Worm (Caenorhabditis elegans) whole organism, L1 larva: ENCODE results near the gene F26F2.3.

Source experiments
- C04F5.9 ChIP-seq: sonication (generic microtip); optimal IDR thresholded peaks from 2 replicates; lab custom pipeline; 2016; ENCODE audit warnings: missing genetic modification characterization, missing compliant biosample characterization
- Y116A8C.19 ChIP-seq: sonication (generic microtip); optimal IDR thresholded peaks from 2 replicates; lab custom pipeline; 2016; ENCODE audit warnings: missing compliant biosample characterization, missing genetic modification characterization, borderline replicate concordance
- aha-1 ChIP-seq: fragments of 150-350 bp; optimal IDR thresholded peaks from 2 replicates; lab custom pipeline; 2014; ENCODE audit warnings: missing biosample characterization, missing genetic modification characterization
- alr-1 ChIP-seq: fragments of 200-800 bp; sonication (Bioruptor generic); optimal IDR thresholded peaks from 2 replicates; lab custom pipeline; 2018; ENCODE audit warnings: borderline replicate concordance, mild to moderate bottlenecking, missing genetic modification characterization, missing compliant biosample characterization
- ama-1 ChIP-seq: fragments of 150-350 bp; optimal IDR thresholded peaks from 2 replicates; lab custom pipeline; 2014
- blmp-1 ChIP-seq: fragments of 150-350 bp; optimal IDR thresholded peaks from 2 replicates; lab custom pipeline; 2014; ENCODE audit warnings: missing biosample characterization, missing genetic modification characterization
- ceh-8 ChIP-seq: fragments of 200-800 bp; sonication (Bioruptor generic); optimal IDR thresholded peaks from 2 replicates; lab custom pipeline; 2018; ENCODE audit warnings: mild to moderate bottlenecking, missing genetic modification characterization, moderate library complexity, missing compliant biosample characterization
- ceh-82 ChIP-seq, 3 experiments: fragments of 150-350 bp in 1 of 3; sonication (generic microtip) in 2 of 3; optimal IDR thresholded peaks; 2 replicates each; lab custom pipeline; 2014 to 2017; ENCODE audit warnings: missing biosample characterization in 3 of 3, missing genetic modification characterization in 3 of 3
- ceh-90 ChIP-seq: sonication (generic microtip); optimal IDR thresholded peaks from 2 replicates; lab custom pipeline; 2016; ENCODE audit warnings: missing genetic modification characterization, missing compliant biosample characterization
- ces-1 ChIP-seq: fragments of 150-350 bp; optimal IDR thresholded peaks from 2 replicates; lab custom pipeline; 2014; ENCODE audit warnings: missing biosample characterization, missing genetic modification reagents, missing genetic modification characterization
- dpl-1 ChIP-seq, 3 experiments: fragments of 150-350 bp in 2 of 3; sonication (generic microtip) in 1 of 3; optimal IDR thresholded peaks; 2 replicates each; lab custom pipeline; 2014 to 2017; ENCODE audit warnings: missing biosample characterization in 3 of 3, missing genetic modification characterization in 3 of 3, missing genetic modification reagents in 3 of 3
- efl-1 ChIP-seq, 4 experiments: fragments of 150-350 bp; optimal IDR thresholded peaks in 3 of 4; peaks in 1 of 4; 1 replicate in 1 of 4; 2 replicates in 3 of 4; lab custom pipeline; 2014; ENCODE audit warnings: missing biosample characterization in 2 of 4, missing genetic modification characterization in 2 of 4, missing genetic modification reagents in 2 of 4
- efl-3 ChIP-seq: fragments of 200-800 bp; sonication (Bioruptor generic); optimal IDR thresholded peaks from 2 replicates; lab custom pipeline; 2018; ENCODE audit warnings: mild to moderate bottlenecking, missing genetic modification characterization, missing compliant biosample characterization
- egl-13 ChIP-seq: sonication (generic microtip); optimal IDR thresholded peaks from 2 replicates; lab custom pipeline; 2016; ENCODE audit warnings: missing genotype, missing genetic modification reagents, missing genetic modification characterization, missing compliant biosample characterization
- elt-2 ChIP-seq: sonication (generic microtip); optimal IDR thresholded peaks from 2 replicates; lab custom pipeline; 2016; ENCODE audit warnings: missing genetic modification characterization, mild to moderate bottlenecking, inconsistent platforms, missing compliant biosample characterization, missing genetic modification reagents
- elt-3 ChIP-seq, 6 experiments: fragments of 150-350 bp in 1 of 6; sonication (generic microtip); optimal IDR thresholded peaks; 2 replicates each; lab custom pipeline; 2017 to 2018; ENCODE audit warnings: missing biosample characterization in 6 of 6, missing genetic modification characterization in 6 of 6, inconsistent platforms in 1 of 6
- fkh-4 ChIP-seq: sonication (generic microtip); optimal IDR thresholded peaks from 2 replicates; lab custom pipeline; 2016; ENCODE audit warnings: missing compliant biosample characterization, missing genetic modification characterization, borderline replicate concordance
- fkh-8 ChIP-seq: sonication (generic microtip); optimal IDR thresholded peaks from 2 replicates; lab custom pipeline; 2016; ENCODE audit warnings: mild to moderate bottlenecking, missing genetic modification characterization, missing compliant biosample characterization
- hlh-17 ChIP-seq: fragments of 200-800 bp; sonication (Bioruptor generic); optimal IDR thresholded peaks from 2 replicates; lab custom pipeline; 2018; ENCODE audit warnings: missing genetic modification characterization, mild to moderate bottlenecking, missing compliant biosample characterization, moderate library complexity, borderline replicate concordance
- hpl-2 ChIP-seq: fragments of 150-350 bp; optimal IDR thresholded peaks from 2 replicates; lab custom pipeline; 2014; ENCODE audit warnings: missing biosample characterization, missing genetic modification reagents, missing genetic modification characterization
- irx-1 ChIP-seq: sonication (generic microtip); optimal IDR thresholded peaks from 2 replicates; lab custom pipeline; 2016; ENCODE audit warnings: missing genetic modification characterization, missing compliant biosample characterization
- isw-1 ChIP-seq: fragments of 200-800 bp; sonication (Bioruptor generic); IDR thresholded peaks from 2 replicates; pipeline ENCODE4 v1.3.6; 2022; ENCODE audit warnings: missing genetic modification characterization, missing compliant biosample characterization
- lin-13 ChIP-seq: fragments of 150-350 bp; optimal IDR thresholded peaks from 2 replicates; lab custom pipeline; 2014; ENCODE audit warnings: missing biosample characterization, missing genetic modification reagents, missing genetic modification characterization
- lin-15B ChIP-seq: fragments of 150-350 bp; sonication (generic microtip); optimal IDR thresholded peaks from 3 replicates; lab custom pipeline; 2014; ENCODE audit warnings: missing biosample characterization, missing genetic modification characterization
- lin-35 ChIP-seq, 2 experiments: fragments of 150-350 bp; optimal IDR thresholded peaks; 2 replicates each; lab custom pipeline; 2014; ENCODE audit warnings: missing biosample characterization in 2 of 2, missing genetic modification characterization in 2 of 2, missing genetic modification reagents in 2 of 2
- lsy-2 ChIP-seq, 2 experiments: fragments of 150-350 bp; optimal IDR thresholded peaks; 2 replicates each; lab custom pipeline; 2014; ENCODE audit warnings: missing biosample characterization in 2 of 2, missing genetic modification characterization in 2 of 2
- mab-9 ChIP-seq: fragments of 200-800 bp; sonication (Bioruptor generic); IDR thresholded peaks from 2 replicates; pipeline ENCODE4 v1.3.6; 2022; ENCODE audit warnings: missing genetic modification reagents, missing genetic modification characterization, missing compliant biosample characterization
- mep-1 ChIP-seq: fragments of 150-350 bp; optimal IDR thresholded peaks from 2 replicates; lab custom pipeline; 2014; ENCODE audit warnings: missing biosample characterization, missing genetic modification characterization
- nhr-11 ChIP-seq: fragments of 150-350 bp; optimal IDR thresholded peaks from 2 replicates; lab custom pipeline; 2014; ENCODE audit warnings: missing biosample characterization, missing genetic modification characterization
- nhr-12 ChIP-seq: sonication (generic microtip); optimal IDR thresholded peaks from 2 replicates; lab custom pipeline; 2017; ENCODE audit warnings: missing biosample characterization, missing genetic modification characterization
- nhr-19 ChIP-seq: fragments of 200-800 bp; sonication (Bioruptor generic); conservative IDR thresholded peaks from 2 replicates; pipeline ENCODE4 v1.3.6; 2022; ENCODE audit warnings: missing genetic modification characterization, missing compliant biosample characterization
- nhr-237 ChIP-seq: fragments of 150-350 bp; optimal IDR thresholded peaks from 2 replicates; lab custom pipeline; 2014; ENCODE audit warnings: missing biosample characterization, missing genetic modification characterization
- nhr-28 ChIP-seq: fragments of 150-350 bp; optimal IDR thresholded peaks from 2 replicates; lab custom pipeline; 2014; ENCODE audit warnings: missing biosample characterization, missing genetic modification characterization
- nhr-47 ChIP-seq: sonication (generic microtip); optimal IDR thresholded peaks from 2 replicates; lab custom pipeline; 2016; ENCODE audit warnings: mild to moderate bottlenecking, missing genetic modification characterization, moderate library complexity, missing compliant biosample characterization
- nhr-77 ChIP-seq: fragments of 150-350 bp; optimal IDR thresholded peaks from 2 replicates; lab custom pipeline; 2014; ENCODE audit warnings: missing biosample characterization, missing genetic modification characterization
- nhr-90 ChIP-seq: sonication (generic microtip); optimal IDR thresholded peaks from 2 replicates; lab custom pipeline; 2016; ENCODE audit warnings: mild to moderate bottlenecking, missing genetic modification characterization, missing compliant biosample characterization; ENCODE audit not compliant: poor library complexity
- pqm-1 ChIP-seq: sonication (generic microtip); optimal IDR thresholded peaks from 3 replicates; lab custom pipeline; 2017; ENCODE audit warnings: missing biosample characterization, missing genetic modification characterization
- snu-23 ChIP-seq: sonication (generic microtip); optimal IDR thresholded peaks from 2 replicates; lab custom pipeline; 2016; ENCODE audit warnings: missing genetic modification characterization, missing compliant biosample characterization
- sox-4 ChIP-seq: sonication (generic microtip); optimal IDR thresholded peaks from 2 replicates; lab custom pipeline; 2016; ENCODE audit warnings: missing genetic modification characterization, missing compliant biosample characterization
- swsn-7 ChIP-seq: sonication (generic microtip); optimal IDR thresholded peaks from 2 replicates; lab custom pipeline; 2016; ENCODE audit warnings: missing genetic modification characterization, missing compliant biosample characterization
- tbx-2 ChIP-seq: sonication (generic microtip); optimal IDR thresholded peaks from 2 replicates; lab custom pipeline; 2016; ENCODE audit warnings: missing genetic modification characterization, missing compliant biosample characterization
- unc-130 ChIP-seq: fragments of 150-350 bp; optimal IDR thresholded peaks from 2 replicates; lab custom pipeline; 2017; ENCODE audit warnings: missing biosample characterization, missing genetic modification characterization, inconsistent platforms
- unc-86 ChIP-seq: sonication (generic microtip); optimal IDR thresholded peaks from 2 replicates; lab custom pipeline; 2016; ENCODE audit warnings: missing genetic modification characterization, missing compliant biosample characterization
- zip-4 ChIP-seq: fragments of 200-800 bp; sonication (Bioruptor generic); optimal IDR thresholded peaks from 2 replicates; lab custom pipeline; 2018; ENCODE audit warnings: mild to moderate bottlenecking, missing genetic modification characterization, moderate library complexity, missing compliant biosample characterization

The F26F2.3 gene

DNA sequence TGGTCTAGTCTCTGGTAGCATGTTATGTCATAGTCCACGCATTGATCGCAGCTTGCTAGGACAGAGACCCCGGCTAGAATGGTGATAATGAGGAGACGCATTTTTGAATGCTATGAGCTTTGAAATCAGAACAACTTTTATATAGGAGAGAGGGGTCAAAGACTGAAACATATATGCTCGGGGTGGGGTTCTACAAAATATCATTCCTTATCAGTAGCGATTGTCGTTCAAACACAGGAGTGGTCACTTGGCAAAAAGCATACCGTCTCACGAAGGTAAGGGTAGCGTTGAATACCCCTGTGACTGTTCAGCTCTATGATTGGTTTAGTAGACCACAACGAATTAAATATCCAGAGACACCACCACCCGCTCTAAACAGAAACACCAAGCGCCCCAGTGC lies 30.7 kb upstream of the F26F2.3 start, which contains the start of gene F46B3.1:
TSS of gene F46B3.1 (minus strand) at position 101 of the 400 bp plus-strand sequence.
- TF ChIP-seq nhr-90 (tag; lab: Kevin White, UChicago): no peak
- no peak for TF ChIP-seq fkh-4 (tag; lab: Kevin White, UChicago)
- TF ChIP-seq irx-1 (tag; lab: Kevin White, UChicago): no peak
- TF ChIP-seq mab-9 (GFP tag; lab: Robert Waterston, UW): no peak
- TF ChIP-seq swsn-7: no peak
- TF ChIP-seq snu-23: no peak
- no peak for TF ChIP-seq alr-1 (tag; lab: Kevin White, UChicago)
- no peak for TF ChIP-seq efl-1 (optimal IDR thresholded peaks at IDR 0.05; lab: Kevin White, UChicago)
- no peak for TF ChIP-seq efl-1 (GFP tag; optimal IDR thresholded peaks at IDR 0.05 in 1 of 2; lab: Kevin White, UChicago)
- TF ChIP-seq unc-130 (tag; lab: Kevin White, UChicago): no peak
- no peak for TF ChIP-seq fkh-8
- TF ChIP-seq ces-1 (GFP tag; lab: Kevin White, UChicago): no peak
- TF ChIP-seq egl-13 (tag; lab: Kevin White, UChicago): no peak
- TF ChIP-seq unc-86 (tag; lab: Kevin White, UChicago): no peak

DNA sequence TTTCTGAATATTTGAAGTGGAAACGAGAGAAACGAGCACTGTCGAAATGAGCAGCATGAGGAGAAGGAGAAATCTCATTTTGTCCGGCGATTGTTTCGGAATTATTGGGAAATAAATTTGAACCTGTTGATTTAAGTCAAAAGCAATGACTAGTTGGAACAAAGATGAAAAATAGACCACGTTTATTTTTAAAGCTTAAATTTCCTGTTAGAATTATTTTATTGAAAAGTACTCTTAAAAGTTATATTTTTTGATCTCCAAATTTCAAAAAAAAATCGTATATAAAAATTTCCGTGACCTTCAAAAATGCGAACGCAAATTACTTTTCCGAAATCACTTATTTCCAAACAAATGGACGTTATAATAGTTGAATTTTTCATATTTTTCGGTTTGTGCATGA lies 29.3 kb upstream of the F26F2.3 start, which contains the start of gene F26F2.11:
TSS of gene F26F2.11 (minus strand) at position 101 of the 400 bp plus-strand sequence.
- TF ChIP-seq nhr-19 (GFP tag; lab: Robert Waterston, UW) (no peak), nhr-237 (tag; lab: Kevin White, UChicago) (no peak), hpl-2 (GFP tag; lab: Kevin White, UChicago) (no peak), lin-15B (no peak), elt-3 (tag; optimal IDR thresholded peaks at IDR 0.05; lab: Kevin White, UChicago) (no peak), nhr-11 (tag; lab: Kevin White, UChicago) (no peak), dpl-1 (GFP tag; optimal IDR thresholded peaks at IDR 0.05; lab: Kevin White, UChicago) (no peak), alr-1 (tag; lab: Kevin White, UChicago) (no peak), lin-35 (GFP tag; optimal IDR thresholded peaks at IDR 0.05; lab: Kevin White, UChicago) (no peak), hlh-17 (GFP tag; lab: Kevin White, UChicago) (no peak), fkh-8 (no peak), ceh-8 (no peak), lsy-2 (tag; optimal IDR thresholded peaks at IDR 0.05; lab: Kevin White, UChicago) (no peak), ceh-90 (no peak), ama-1 (lab: Kevin White, UChicago) (no peak), nhr-28 (tag; lab: Kevin White, UChicago) (no peak)

DNA sequence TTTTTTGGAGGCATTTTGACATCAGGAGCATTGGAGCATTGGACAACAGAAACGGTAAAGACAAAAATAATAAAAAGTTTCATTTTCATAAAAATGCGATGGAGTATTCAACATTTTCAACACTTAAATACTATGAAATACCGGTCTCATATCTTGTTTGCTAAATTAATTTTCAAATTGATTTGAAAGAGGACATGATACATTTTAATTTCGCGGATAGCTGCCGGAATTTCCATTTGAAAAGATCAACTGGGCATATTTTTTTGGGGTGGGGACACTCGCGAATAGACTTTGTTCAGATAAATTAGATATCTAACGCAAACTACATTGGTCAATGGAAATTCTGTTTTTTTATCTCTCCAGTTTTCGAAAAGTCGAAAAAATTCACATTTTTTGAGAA lies 28.4 kb upstream of the F26F2.3 start, which contains the start of gene F26F2.10:
TSS of gene F26F2.10 (minus strand) at position 101 of the 400 bp plus-strand sequence.
- TF ChIP-seq C04F5.9: no peak
- no peak for TF ChIP-seq mep-1 (tag; lab: Kevin White, UChicago)
- no peak for TF ChIP-seq nhr-12
- TF ChIP-seq blmp-1: no peak

DNA sequence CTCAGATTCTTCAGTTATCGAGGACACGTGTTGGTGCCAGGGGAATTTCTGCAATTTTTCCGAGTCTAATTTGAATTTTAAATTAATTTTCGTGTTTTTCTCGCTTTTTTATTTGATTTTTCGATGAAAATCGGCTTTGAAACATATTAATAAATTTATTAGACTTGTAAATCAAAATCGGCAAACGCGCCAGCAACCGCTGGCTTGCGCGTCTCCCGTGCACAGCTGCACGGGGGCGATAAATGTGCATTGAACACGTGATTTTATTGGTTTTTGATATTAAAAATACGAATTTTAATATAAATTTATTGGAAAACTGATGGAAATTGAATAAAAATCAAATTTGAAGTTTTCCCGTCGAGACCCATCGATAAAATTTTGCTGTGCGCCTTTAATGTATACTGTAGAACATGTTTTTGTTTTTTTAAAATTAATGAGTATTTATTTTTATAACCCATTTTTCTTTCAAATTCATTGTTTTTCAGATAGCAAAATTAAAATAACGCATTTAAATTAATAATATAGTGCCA lies 14.2 kb upstream of the F26F2.3 start, which contains the start of gene F26F2.7:
TSS of gene F26F2.7 (plus strand) at position 480 of the 530 bp plus-strand sequence.
- TF ChIP-seq hpl-2 (GFP tag; lab: Kevin White, UChicago): no peak
- peak; percentile 29 for TF ChIP-seq aha-1
- TF ChIP-seq dpl-1 (GFP tag; optimal IDR thresholded peaks at IDR 0.05; lab: Kevin White, UChicago): peak; percentile 65 to 81 (median 79)
- TF ChIP-seq alr-1 (tag; lab: Kevin White, UChicago): no peak
- peak; percentile 65 for TF ChIP-seq isw-1 (GFP tag; lab: Robert Waterston, UW)
- TF ChIP-seq snu-23: peak; percentile 90
- TF ChIP-seq sox-4: peak; percentile 75
- no peak for TF ChIP-seq ama-1 (lab: Kevin White, UChicago)
- TF ChIP-seq Y116A8C.19 (tag; lab: Kevin White, UChicago): no peak
- TF ChIP-seq nhr-19 (GFP tag; lab: Robert Waterston, UW): peak; percentile 83
- peak; percentile 61 to 80 (median 70) for TF ChIP-seq ceh-82 (tag; optimal IDR thresholded peaks at IDR 0.05; lab: Kevin White, UChicago)
- TF ChIP-seq pqm-1: no peak
- no peak for TF ChIP-seq nhr-77 (tag; lab: Kevin White, UChicago)
- TF ChIP-seq hlh-17 (GFP tag; lab: Kevin White, UChicago): no peak
- TF ChIP-seq lin-35 (GFP tag; optimal IDR thresholded peaks at IDR 0.05; lab: Kevin White, UChicago): peak; percentile 76 to 84
- TF ChIP-seq zip-4 (GFP tag; lab: Kevin White, UChicago): peak; percentile 72
- TF ChIP-seq C04F5.9: peak; percentile 64
- TF ChIP-seq lin-13 (GFP tag; lab: Kevin White, UChicago): peak; percentile 80
- peak; percentile 86 for TF ChIP-seq unc-130 (tag; lab: Kevin White, UChicago)
- peak; percentile 46 for TF ChIP-seq efl-3 (GFP tag; lab: Kevin White, UChicago)
- TF ChIP-seq elt-2 (tag; lab: Kevin White, UChicago): peak; percentile 81
- TF ChIP-seq nhr-90 (tag; lab: Kevin White, UChicago): peak; percentile 90
- peak; percentile 69 for TF ChIP-seq nhr-11 (tag; lab: Kevin White, UChicago)
- peak; percentile 93 for TF ChIP-seq nhr-47
- peak; percentile 89 for TF ChIP-seq tbx-2 (tag; lab: Kevin White, UChicago)
